Worm (Caenorhabditis elegans): Measurements from ENCODE around the gene F09G2.1.

- no peak for TF ChIP-seq tra-4 (tag; optimal IDR thresholded peaks at IDR 0.05)
- TF ChIP-seq ets-7 (tag; optimal IDR thresholded peaks at IDR 0.05), result no peak
- TF ChIP-seq ama-1 (optimal IDR thresholded peaks at IDR 0.05), result no peak
- TF ChIP-seq flt-1 (GFP tag; IDR thresholded peaks at IDR 0.05), result no peak
- no peak for TF ChIP-seq ceh-36 (tag; optimal IDR thresholded peaks at IDR 0.05)
- TF ChIP-seq scrt-1 (GFP tag; IDR thresholded peaks at IDR 0.05), result no peak
- TF ChIP-seq ceh-13 (GFP tag; optimal IDR thresholded peaks at IDR 0.05), result no peak
- TF ChIP-seq sea-1 (GFP tag; conservative IDR thresholded peaks at IDR 0.05), result no peak
- TF ChIP-seq B0310.2 (tag; optimal IDR thresholded peaks at IDR 0.05), result no peak
These were observed 35.8 kb upstream of the F09G2.1 start, which contains the start of gene srh-83 for ce11 chrV:7164210-7164609.
